Worm (Caenorhabditis elegans): ENCODE results near the gene exos-2.

The exos-2 gene

DNA sequence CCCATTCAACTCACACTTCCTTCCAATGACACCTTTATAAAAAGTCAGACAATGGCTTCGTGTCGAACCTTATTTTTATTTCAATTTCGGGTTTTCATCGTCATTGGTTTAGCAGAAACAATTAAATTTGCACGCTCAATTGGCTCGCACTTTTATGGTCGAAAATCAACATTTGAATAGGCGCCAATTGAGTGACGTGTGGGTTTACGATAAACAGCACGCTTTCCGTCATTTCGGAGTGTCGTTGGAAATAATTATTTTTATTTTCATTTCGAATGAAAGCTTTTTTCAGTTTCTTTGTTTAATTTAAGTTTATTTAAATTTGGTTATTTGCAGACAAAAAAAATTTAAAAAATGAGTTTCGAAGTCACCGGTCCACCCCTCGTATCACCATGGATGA, at the start of gene exos-2:
exos-2 (plus strand) TSS at position 330 of the 400 bp plus-strand sequence.
- TF ChIP-seq T22C8.4 (GFP tag; IDR thresholded peaks at IDR 0.05) (no peak), tab-1 (GFP tag; IDR thresholded peaks at IDR 0.05) (no peak), flt-1 (GFP tag; IDR thresholded peaks at IDR 0.05) (no peak), ref-1 (GFP tag; conservative IDR thresholded peaks at IDR 0.05) (no peak), med-1 (GFP tag; optimal IDR thresholded peaks at IDR 0.05; ENCODE audit: insufficient read depth) (no peak), ztf-29 (GFP tag; IDR thresholded peaks at IDR 0.05) (no peak), cog-1 (tag; optimal IDR thresholded peaks at IDR 0.05) (peak; percentile 6)

- TF ChIP-seq med-1 (GFP tag; optimal IDR thresholded peaks at IDR 0.05; ENCODE audit: insufficient read depth) (no peak), ref-1 (GFP tag; conservative IDR thresholded peaks at IDR 0.05) (no peak), ztf-29 (GFP tag; IDR thresholded peaks at IDR 0.05) (no peak), ztf-23 (GFP tag; IDR thresholded peaks at IDR 0.05) (no peak)
Measured at ce11 chrIV:6366032-6366431, 49.2 kb upstream of the exos-2 start.

- no peak for TF ChIP-seq cog-1 (tag; optimal IDR thresholded peaks at IDR 0.05)
- no peak for TF ChIP-seq ref-1 (GFP tag; conservative IDR thresholded peaks at IDR 0.05)
- TF ChIP-seq tab-1 (GFP tag; IDR thresholded peaks at IDR 0.05): no peak
- TF ChIP-seq T22C8.4 (GFP tag; IDR thresholded peaks at IDR 0.05): no peak
- no peak for TF ChIP-seq klf-2 (GFP tag; conservative IDR thresholded peaks at IDR 0.05)
Measured at ce11 chrIV:6369489-6369888, 45.8 kb upstream of the exos-2 start.

- TF ChIP-seq cog-1 (tag; optimal IDR thresholded peaks at IDR 0.05): no peak
- TF ChIP-seq med-1 (GFP tag; optimal IDR thresholded peaks at IDR 0.05; ENCODE audit: insufficient read depth): no peak
- no peak for TF ChIP-seq ztf-29 (GFP tag; IDR thresholded peaks at IDR 0.05)
- no peak for TF ChIP-seq ref-1 (GFP tag; conservative IDR thresholded peaks at IDR 0.05)
- no peak for TF ChIP-seq ztf-23 (GFP tag; IDR thresholded peaks at IDR 0.05)
- no peak for TF ChIP-seq T22C8.4 (GFP tag; IDR thresholded peaks at IDR 0.05)
- TF ChIP-seq flt-1 (GFP tag; IDR thresholded peaks at IDR 0.05): no peak
- TF ChIP-seq klf-2 (GFP tag; conservative IDR thresholded peaks at IDR 0.05): no peak
- TF ChIP-seq tab-1 (GFP tag; IDR thresholded peaks at IDR 0.05): no peak
Measured at ce11 chrIV:6372267-6372666, 43.0 kb upstream of the exos-2 start.

- TF ChIP-seq tab-1 (GFP tag; IDR thresholded peaks at IDR 0.05) (no peak), klf-2 (GFP tag; conservative IDR thresholded peaks at IDR 0.05) (no peak), med-1 (GFP tag; optimal IDR thresholded peaks at IDR 0.05; ENCODE audit: insufficient read depth) (no peak), ztf-23 (GFP tag; IDR thresholded peaks at IDR 0.05) (no peak), T22C8.4 (GFP tag; IDR thresholded peaks at IDR 0.05) (no peak), flt-1 (GFP tag; IDR thresholded peaks at IDR 0.05) (no peak), ref-1 (GFP tag; conservative IDR thresholded peaks at IDR 0.05) (no peak), ztf-29 (GFP tag; IDR thresholded peaks at IDR 0.05) (no peak), cog-1 (tag; optimal IDR thresholded peaks at IDR 0.05) (no peak)
Measured at ce11 chrIV:6372993-6373392, 42.3 kb upstream of the exos-2 start, which contains the start of gene smg-3. TSS of gene smg-3 (minus strand) at chrIV:6373093.

DNA sequence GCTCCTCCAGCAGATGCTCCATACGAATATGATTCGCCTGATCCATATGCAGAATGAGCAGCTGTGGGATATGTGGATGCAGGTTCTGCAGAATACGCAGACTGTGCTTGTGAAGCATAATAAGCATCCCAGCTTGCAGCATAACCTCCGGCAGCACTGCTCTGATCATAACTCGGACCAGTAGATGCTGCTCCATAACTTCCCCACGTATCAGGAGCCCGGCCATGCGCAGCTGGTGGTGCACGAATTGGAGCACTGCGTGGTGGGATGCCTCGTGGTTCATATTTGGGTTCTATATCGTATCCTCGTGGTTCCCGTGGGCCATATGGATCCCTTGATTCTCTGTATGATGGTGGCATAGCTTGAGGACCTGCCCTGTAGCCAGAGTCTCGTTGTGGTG, 41.6 kb upstream of the exos-2 start:
- TF ChIP-seq klf-2 (GFP tag; conservative IDR thresholded peaks at IDR 0.05): no peak
- no peak for TF ChIP-seq cog-1 (tag; optimal IDR thresholded peaks at IDR 0.05)
- no peak for TF ChIP-seq ztf-29 (GFP tag; IDR thresholded peaks at IDR 0.05)
- no peak for TF ChIP-seq ztf-23 (GFP tag; IDR thresholded peaks at IDR 0.05)

ce11 chrIV:6376473-6377115, 38.7 kb upstream of the exos-2 start, which contains the start of the genes hrpf-2 and bli-6:
TSS of gene hrpf-2 (minus strand) at chrIV:6376523.
TSS of gene bli-6 (plus strand) at chrIV:6377065.
- TF ChIP-seq flt-1 (GFP tag; IDR thresholded peaks at IDR 0.05) (no peak), med-1 (GFP tag; optimal IDR thresholded peaks at IDR 0.05; ENCODE audit: insufficient read depth) (no peak), cog-1 (tag; optimal IDR thresholded peaks at IDR 0.05) (no peak), T22C8.4 (GFP tag; IDR thresholded peaks at IDR 0.05) (no peak), klf-2 (GFP tag; conservative IDR thresholded peaks at IDR 0.05) (no peak), ztf-29 (GFP tag; IDR thresholded peaks at IDR 0.05) (no peak), ref-1 (GFP tag; conservative IDR thresholded peaks at IDR 0.05) (no peak), tab-1 (GFP tag; IDR thresholded peaks at IDR 0.05) (no peak), ztf-23 (GFP tag; IDR thresholded peaks at IDR 0.05) (no peak)

DNA sequence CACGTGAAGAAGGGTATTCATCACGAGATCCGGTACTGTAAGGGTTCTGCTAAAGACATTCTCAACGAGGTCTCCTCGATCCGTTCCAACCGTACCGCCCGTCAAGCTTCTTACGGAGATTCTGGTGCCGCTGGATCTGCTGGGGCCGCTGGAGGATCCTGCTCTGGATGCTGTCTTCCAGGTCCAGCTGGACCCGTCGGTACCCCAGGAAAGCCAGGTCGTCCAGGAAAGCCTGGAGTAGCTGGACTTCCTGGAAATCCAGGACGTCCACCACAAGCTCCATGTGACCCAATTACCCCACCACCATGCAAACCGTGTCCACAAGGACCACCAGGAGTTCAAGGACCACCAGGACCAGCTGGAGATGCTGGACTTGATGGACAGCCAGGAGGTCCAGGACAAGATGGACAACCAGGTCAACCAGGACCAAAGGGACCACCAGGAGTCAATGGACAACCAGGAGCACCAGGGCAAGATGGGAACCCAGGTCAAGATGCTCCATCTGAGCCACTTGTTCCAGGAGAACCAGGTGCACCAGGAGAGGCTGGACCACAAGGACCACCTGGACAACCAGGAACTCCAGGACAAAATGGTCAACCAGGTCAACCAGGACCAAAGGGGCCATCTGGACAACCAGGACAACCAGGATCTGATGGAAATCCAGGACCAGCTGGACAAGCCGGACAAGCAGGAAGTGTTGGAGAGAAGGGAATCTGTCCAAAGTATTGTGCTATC, 37.8 kb upstream of the exos-2 start:
- TF ChIP-seq T22C8.4 (GFP tag; IDR thresholded peaks at IDR 0.05): no peak
- TF ChIP-seq flt-1 (GFP tag; IDR thresholded peaks at IDR 0.05): no peak
- no peak for TF ChIP-seq med-1 (GFP tag; optimal IDR thresholded peaks at IDR 0.05; ENCODE audit: insufficient read depth)
- TF ChIP-seq klf-2 (GFP tag; conservative IDR thresholded peaks at IDR 0.05): no peak
- no peak for TF ChIP-seq ztf-23 (GFP tag; IDR thresholded peaks at IDR 0.05)
- TF ChIP-seq tab-1 (GFP tag; IDR thresholded peaks at IDR 0.05): no peak
- no peak for TF ChIP-seq ref-1 (GFP tag; conservative IDR thresholded peaks at IDR 0.05)
- no peak for TF ChIP-seq ztf-29 (GFP tag; IDR thresholded peaks at IDR 0.05)
- TF ChIP-seq cog-1 (tag; optimal IDR thresholded peaks at IDR 0.05): no peak

- TF ChIP-seq klf-2 (GFP tag; conservative IDR thresholded peaks at IDR 0.05) (no peak), flt-1 (GFP tag; IDR thresholded peaks at IDR 0.05) (no peak), ref-1 (GFP tag; conservative IDR thresholded peaks at IDR 0.05) (no peak), cog-1 (tag; optimal IDR thresholded peaks at IDR 0.05) (no peak), T22C8.4 (GFP tag; IDR thresholded peaks at IDR 0.05) (no peak), ztf-29 (GFP tag; IDR thresholded peaks at IDR 0.05) (no peak), tab-1 (GFP tag; IDR thresholded peaks at IDR 0.05) (no peak), med-1 (GFP tag; optimal IDR thresholded peaks at IDR 0.05; ENCODE audit: insufficient read depth) (no peak), ztf-23 (GFP tag; IDR thresholded peaks at IDR 0.05) (no peak)
Measured at ce11 chrIV:6378398-6378797, 36.9 kb upstream of the exos-2 start.

ce11 chrIV:6383970-6384369, 31.3 kb upstream of the exos-2 start, which contains the start of gene shl-1:
TSS of gene shl-1 (minus strand) at chrIV:6384070.
- TF ChIP-seq cog-1 (tag; optimal IDR thresholded peaks at IDR 0.05) (no peak), klf-2 (GFP tag; conservative IDR thresholded peaks at IDR 0.05) (no peak), med-1 (GFP tag; optimal IDR thresholded peaks at IDR 0.05; ENCODE audit: insufficient read depth) (no peak), flt-1 (GFP tag; IDR thresholded peaks at IDR 0.05) (no peak), ztf-23 (GFP tag; IDR thresholded peaks at IDR 0.05) (no peak)
